Worm (Caenorhabditis elegans) whole organism, mixed stage, embryonic: ENCODE data around the gene twk-5.

Experiments used
- elt-1 ChIP-seq: sonication (generic microtip); optimal IDR thresholded peaks from 2 replicates; lab custom pipeline; 2017; ENCODE audit warnings: missing genetic modification characterization, mild to moderate bottlenecking, missing compliant biosample characterization, antibody characterized with exemption, moderate library complexity, borderline replicate concordance; ENCODE audit not compliant: insufficient read depth
- lin-13 ChIP-seq: fragments of 150-350 bp; optimal IDR thresholded peaks from 2 replicates; lab custom pipeline; 2014; ENCODE audit warnings: missing biosample characterization, missing genetic modification characterization
- nhr-12 ChIP-seq: fragments of 150-350 bp; optimal IDR thresholded peaks from 2 replicates; lab custom pipeline; 2014; ENCODE audit warnings: missing biosample characterization, missing genetic modification characterization
- nhr-237 ChIP-seq: fragments of 150-350 bp; optimal IDR thresholded peaks from 2 replicates; lab custom pipeline; 2014; ENCODE audit warnings: missing biosample characterization, missing genetic modification characterization
- snpc-4 ChIP-seq: fragments of 150-350 bp; optimal IDR thresholded peaks from 2 replicates; lab custom pipeline; 2014; ENCODE audit warnings: missing biosample characterization, missing genetic modification characterization
- unc-62 ChIP-seq: fragments of 150-350 bp; optimal IDR thresholded peaks from 2 replicates; lab custom pipeline; 2014; ENCODE audit warnings: missing biosample characterization, missing genetic modification reagents, missing genetic modification characterization
- ztf-11 ChIP-seq: fragments of 150-350 bp; optimal IDR thresholded peaks from 2 replicates; lab custom pipeline; 2014; ENCODE audit warnings: missing biosample characterization, missing genetic modification characterization

DNA sequence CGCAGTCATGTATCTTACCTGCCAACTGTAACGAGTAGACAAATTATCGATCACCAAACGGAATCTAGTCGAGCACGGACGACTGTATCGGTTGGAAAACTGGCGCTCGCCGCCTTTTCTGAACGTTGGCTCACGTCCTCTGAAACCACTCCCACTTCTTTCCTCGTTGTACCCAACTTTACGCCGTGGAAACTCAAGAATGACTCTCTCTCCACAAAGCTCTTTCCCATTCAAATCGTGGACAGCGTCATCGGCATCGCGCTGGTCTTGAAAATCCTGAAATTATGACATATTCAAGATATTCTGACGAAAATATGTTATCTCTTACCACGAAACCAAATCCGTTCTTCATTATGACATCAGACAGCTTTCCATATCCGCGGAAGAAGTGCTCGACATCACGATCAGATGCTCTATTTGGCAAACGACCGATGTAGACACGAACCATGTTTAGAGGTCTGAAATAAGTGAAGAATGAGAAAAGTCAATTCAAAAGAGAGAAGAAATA is 32.5 kb downstream of the twk-5 start, which contains the start of gene rsp-2:
- no peak for TF ChIP-seq snpc-4 (tag; lab: Kevin White, UChicago)
- no peak for TF ChIP-seq nhr-12
- TF ChIP-seq lin-13 = no peak
- no peak for TF ChIP-seq nhr-237 (tag; lab: Kevin White, UChicago)
- TF ChIP-seq unc-62 (GFP tag; lab: Kevin White, UChicago) = no peak
- TF ChIP-seq ztf-11 (tag; lab: Kevin White, UChicago) = no peak
- no peak for TF ChIP-seq elt-1
